Worm (Caenorhabditis elegans): ENCODE measurements around the gene F53F8.7.

ce11 chrV:20716830-20717441 is 18.8 kb upstream of the F53F8.7 start:
- TF ChIP-seq dao-5 (tag; optimal IDR thresholded peaks at IDR 0.05) (no peak), him-1 (tag; optimal IDR thresholded peaks at IDR 0.05) (no peak), W03F9.2 (tag; optimal IDR thresholded peaks at IDR 0.05) (no peak)
